Worm (Caenorhabditis elegans) whole organism, L4/young adult: ENCODE measurements around the gene C05G5.1.

ENCODE experiments used
- W03F9.2 ChIP-seq: fragments of 150-350 bp; optimal IDR thresholded peaks from 2 replicates; lab custom pipeline; 2014; ENCODE audit warnings: missing biosample characterization, missing genetic modification characterization
- dao-5 ChIP-seq: sonication (generic microtip); optimal IDR thresholded peaks from 2 replicates; lab custom pipeline; 2016; ENCODE audit warnings: missing genotype, missing genetic modification characterization, moderate library complexity, missing compliant biosample characterization
- him-1 ChIP-seq: sonication (generic microtip); optimal IDR thresholded peaks from 2 replicates; lab custom pipeline; 2016; ENCODE audit warnings: missing genotype, missing genetic modification reagents, missing genetic modification characterization, missing compliant biosample characterization

C05G5.1 gene

ce11 chrX:14759549-14759948 is 19.6 kb upstream of the C05G5.1 start:
- TF ChIP-seq W03F9.2 (no peak), him-1 (tag; lab: Kevin White, UChicago) (no peak), dao-5 (tag; lab: Kevin White, UChicago) (no peak)

ce11 chrX:14757641-14758220 is 17.8 kb upstream of the C05G5.1 start:
- TF ChIP-seq dao-5 (tag; lab: Kevin White, UChicago) = no peak
- no peak for TF ChIP-seq W03F9.2
- TF ChIP-seq him-1 (tag; lab: Kevin White, UChicago) = no peak

- TF ChIP-seq dao-5 (tag; lab: Kevin White, UChicago) (no peak), him-1 (tag; lab: Kevin White, UChicago) (no peak), W03F9.2 (no peak)
These were observed 16.7 kb upstream of the C05G5.1 start for ce11 chrX:14756606-14757005.

- TF ChIP-seq dao-5 (tag; lab: Kevin White, UChicago) = no peak
- no peak for TF ChIP-seq him-1 (tag; lab: Kevin White, UChicago)
- no peak for TF ChIP-seq W03F9.2
These were observed 15.9 kb upstream of the C05G5.1 start for ce11 chrX:14755847-14756246.

ce11 chrX:14753514-14754076 is 13.7 kb upstream of the C05G5.1 start, which contains the start of gene sucl-1:
Gene sucl-1 (plus strand): TSS chrX:14754026.
- TF ChIP-seq W03F9.2 (peak; percentile 65), him-1 (tag; lab: Kevin White, UChicago) (peak; percentile 11), dao-5 (tag; lab: Kevin White, UChicago) (no peak)

ce11 chrX:14751911-14752310 is 12.0 kb upstream of the C05G5.1 start, which contains the start of gene C05G5.3:
Gene C05G5.3 (minus strand): TSS chrX:14752011.
- TF ChIP-seq W03F9.2 (no peak), dao-5 (tag; lab: Kevin White, UChicago) (no peak), him-1 (tag; lab: Kevin White, UChicago) (no peak)

- TF ChIP-seq dao-5 (tag; lab: Kevin White, UChicago) = no peak
- TF ChIP-seq him-1 (tag; lab: Kevin White, UChicago) = peak; percentile 82
- TF ChIP-seq W03F9.2 = peak; percentile 95
These were observed 7.0 kb upstream of the C05G5.1 start, which contains the start of gene C05G5.2 for ce11 chrX:14746948-14747347. Gene C05G5.2 (plus strand): TSS chrX:14747303.

- TF ChIP-seq dao-5 (tag; lab: Kevin White, UChicago) (no peak), W03F9.2 (no peak), him-1 (tag; lab: Kevin White, UChicago) (no peak)
These were observed 5.3 kb upstream of the C05G5.1 start for ce11 chrX:14745218-14745617.

- TF ChIP-seq W03F9.2 (no peak), dao-5 (tag; lab: Kevin White, UChicago) (no peak), him-1 (tag; lab: Kevin White, UChicago) (no peak)
These were observed 4.6 kb upstream of the C05G5.1 start for ce11 chrX:14744496-14744895.

ce11 chrX:14743780-14744179 is 3.9 kb upstream of the C05G5.1 start, which contains the start of gene C05G5.7:
Gene C05G5.7 (minus strand): TSS chrX:14743780.
- TF ChIP-seq W03F9.2 (no peak), dao-5 (tag; lab: Kevin White, UChicago) (no peak), him-1 (tag; lab: Kevin White, UChicago) (no peak)

ce11 chrX:14743210-14743609 is 3.3 kb upstream of the C05G5.1 start:
- no peak for TF ChIP-seq him-1 (tag; lab: Kevin White, UChicago)
- TF ChIP-seq W03F9.2 = no peak
- TF ChIP-seq dao-5 (tag; lab: Kevin White, UChicago) = no peak

ce11 chrX:14739466-14739865 is 453 bp downstream of the C05G5.1 start:
- TF ChIP-seq him-1 (tag; lab: Kevin White, UChicago) = no peak
- no peak for TF ChIP-seq dao-5 (tag; lab: Kevin White, UChicago)
- no peak for TF ChIP-seq W03F9.2

- TF ChIP-seq W03F9.2 (no peak), him-1 (tag; lab: Kevin White, UChicago) (no peak), dao-5 (tag; lab: Kevin White, UChicago) (no peak)
These were observed 2.3 kb downstream of the C05G5.1 start for ce11 chrX:14737623-14738022.

ce11 chrX:14736955-14737621 is 2.8 kb downstream of the C05G5.1 start:
- TF ChIP-seq him-1 (tag; lab: Kevin White, UChicago) (no peak), dao-5 (tag; lab: Kevin White, UChicago) (no peak), W03F9.2 (no peak)
